Worm (Caenorhabditis elegans) whole organism, L1 larva: ENCODE measurements around the gene srbc-65.

ENCODE experiments used
- aha-1 ChIP-seq: fragments of 150-350 bp; optimal IDR thresholded peaks from 2 replicates; lab custom pipeline; 2014; ENCODE audit warnings: missing biosample characterization, missing genetic modification characterization
- dpl-1 ChIP-seq, 3 experiments: fragments of 150-350 bp in 2 of 3; sonication (generic microtip) in 1 of 3; optimal IDR thresholded peaks; 2 replicates each; lab custom pipeline; 2014 to 2017; ENCODE audit warnings: missing biosample characterization in 3 of 3, missing genetic modification characterization in 3 of 3, missing genetic modification reagents in 3 of 3
- dsc-1 ChIP-seq: sonication (generic microtip); optimal IDR thresholded peaks from 2 replicates; lab custom pipeline; 2016; ENCODE audit warnings: mild to moderate bottlenecking, missing genetic modification characterization, missing compliant biosample characterization
- efl-1 ChIP-seq, 4 experiments: fragments of 150-350 bp; optimal IDR thresholded peaks in 3 of 4; peaks in 1 of 4; 1 replicate in 1 of 4; 2 replicates in 3 of 4; lab custom pipeline; 2014; ENCODE audit warnings: missing biosample characterization in 2 of 4, missing genetic modification characterization in 2 of 4, missing genetic modification reagents in 2 of 4
- egl-27 ChIP-seq, 2 experiments: fragments of 150-350 bp in 1 of 2; sonication (generic microtip); optimal IDR thresholded peaks; 3 replicates each; lab custom pipeline; 2017 to 2018; ENCODE audit warnings: missing biosample characterization in 2 of 2, missing genetic modification characterization in 2 of 2, missing genetic modification reagents in 2 of 2
- elt-3 ChIP-seq, 6 experiments: fragments of 150-350 bp in 1 of 6; sonication (generic microtip); optimal IDR thresholded peaks; 2 replicates each; lab custom pipeline; 2017 to 2018; ENCODE audit warnings: missing biosample characterization in 6 of 6, missing genetic modification characterization in 6 of 6, inconsistent platforms in 1 of 6
- ets-5 ChIP-seq: fragments of 200-800 bp; sonication (Bioruptor generic); IDR thresholded peaks from 2 replicates; pipeline ENCODE4 v1.3.6; 2022; ENCODE audit warnings: missing genetic modification characterization, missing compliant biosample characterization
- fkh-10 ChIP-seq: sonication (generic microtip); optimal IDR thresholded peaks from 2 replicates; lab custom pipeline; 2017; ENCODE audit warnings: missing biosample characterization, missing genetic modification reagents, missing genetic modification characterization
- lin-13 ChIP-seq: fragments of 150-350 bp; optimal IDR thresholded peaks from 2 replicates; lab custom pipeline; 2014; ENCODE audit warnings: missing biosample characterization, missing genetic modification reagents, missing genetic modification characterization
- nhr-11 ChIP-seq: fragments of 150-350 bp; optimal IDR thresholded peaks from 2 replicates; lab custom pipeline; 2014; ENCODE audit warnings: missing biosample characterization, missing genetic modification characterization
- sox-4 ChIP-seq: sonication (generic microtip); optimal IDR thresholded peaks from 2 replicates; lab custom pipeline; 2016; ENCODE audit warnings: missing genetic modification characterization, missing compliant biosample characterization
- sup-37 ChIP-seq: fragments of 200-800 bp; sonication (Bioruptor generic); optimal IDR thresholded peaks from 2 replicates; lab custom pipeline; 2018; ENCODE audit warnings: mild to moderate bottlenecking, missing genetic modification characterization, missing compliant biosample characterization
- ztf-11 ChIP-seq, 2 experiments: sonication (generic microtip); optimal IDR thresholded peaks; 2 replicates each; lab custom pipeline; 2016 to 2017; ENCODE audit warnings: missing genetic modification characterization in 2 of 2, missing biosample characterization in 1 of 2, missing compliant biosample characterization in 1 of 2

- TF ChIP-seq dsc-1 (tag; lab: Kevin White, UChicago) (no peak), ztf-11 (tag; optimal IDR thresholded peaks at IDR 0.05; lab: Kevin White, UChicago) (no peak), egl-27 (tag; optimal IDR thresholded peaks at IDR 0.05; lab: Kevin White, UChicago) (no peak), ets-5 (GFP tag; lab: Robert Waterston, UW) (no peak), elt-3 (tag; optimal IDR thresholded peaks at IDR 0.05; lab: Kevin White, UChicago) (no peak), efl-1 (optimal IDR thresholded peaks at IDR 0.05; lab: Kevin White, UChicago) (no peak), efl-1 (GFP tag; optimal IDR thresholded peaks at IDR 0.05 in 1 of 2; lab: Kevin White, UChicago) (no peak), nhr-11 (tag; lab: Kevin White, UChicago) (no peak), aha-1 (tag; lab: Kevin White, UChicago) (no peak), fkh-10 (no peak), lin-13 (GFP tag; lab: Kevin White, UChicago) (no peak), sox-4 (no peak), dpl-1 (GFP tag; optimal IDR thresholded peaks at IDR 0.05; lab: Kevin White, UChicago) (no peak), sup-37 (GFP tag; lab: Kevin White, UChicago) (no peak)
These were observed 14.1 kb upstream of the srbc-65 start, which contains the start of gene Y32B12B.1 for ce11 chrV:16536701-16537100.
